Worm (Caenorhabditis elegans): ENCODE results near the gene ZK402.1.

DNA sequence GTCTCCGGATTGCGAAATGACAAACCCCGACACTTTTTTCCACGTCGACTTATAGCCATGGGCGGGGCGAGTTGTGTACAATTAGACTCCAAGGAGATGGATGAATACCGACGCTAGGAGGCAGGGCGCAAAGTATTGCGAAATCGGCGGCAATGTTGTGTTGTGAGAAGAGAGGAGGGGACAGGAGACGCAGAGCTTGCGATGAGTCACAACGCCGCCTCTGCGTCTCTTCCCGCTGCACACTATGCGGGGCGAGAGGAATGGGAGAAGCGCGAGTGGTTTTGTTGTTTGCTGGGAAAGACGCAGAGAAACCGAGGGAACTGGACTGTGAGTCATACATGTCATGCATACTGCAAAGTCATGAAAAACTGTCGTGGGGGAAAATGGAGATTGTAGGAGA, 50.3 kb downstream of the ZK402.1 start:
- TF ChIP-seq nhr-12 (tag; optimal IDR thresholded peaks at IDR 0.05) (no peak), fos-1 (tag; optimal IDR thresholded peaks at IDR 0.05) (peak; percentile 100), lin-35 (GFP tag; optimal IDR thresholded peaks at IDR 0.05) (peak; percentile 74 to 83), ceh-82 (tag; optimal IDR thresholded peaks at IDR 0.05) (peak; percentile 91 to 94 (median 93)), nhr-11 (tag; optimal IDR thresholded peaks at IDR 0.05) (peak; percentile 60), nhr-237 (tag; optimal IDR thresholded peaks at IDR 0.05) (peak; percentile 79)

Data from whole organism, L1 larva.